ENCODE assay signal across 3 worm cellular contexts in genomic region chrIII:8904044-8904443, ce11.
TF ChIP-seq lines count a peak whose summit lies in the region.

Gene lin-9 (minus strand): TSS chrIII:8904131.

TF ChIP-seq in whole organism, L1 larva, 84 proteins besides CTCF, POLR2A, EP300 and RAD21 (continued from another document and continues in another):
- TF ChIP-seq elt-3 (tag; optimal IDR thresholded peaks at IDR 0.05; lab: Kevin White, UChicago) (peak in 4 of 6 experiments; percentile 61 to 90 (median 74)), lin-14 (GFP tag; optimal IDR thresholded peaks at IDR 0.05; lab: Kevin White, UChicago) (peak; percentile 99), lir-3 (tag; optimal IDR thresholded peaks at IDR 0.05; lab: Kevin White, UChicago; ENCODE audit: poor library complexity) (peak; percentile 80), nhr-20 (tag; optimal IDR thresholded peaks at IDR 0.05; lab: Kevin White, UChicago) (peak; percentile 97), fkh-10 (GFP tag; optimal IDR thresholded peaks at IDR 0.05; lab: Kevin White, UChicago) (peak; percentile 85), pax-3 (tag; optimal IDR thresholded peaks at IDR 0.05; lab: Kevin White, UChicago) (peak; percentile 94), ceh-8 (GFP tag; optimal IDR thresholded peaks at IDR 0.05; lab: Kevin White, UChicago) (peak; percentile 93), nhr-237 (tag; optimal IDR thresholded peaks at IDR 0.05; lab: Kevin White, UChicago) (peak; percentile 72), lin-35 (GFP tag; optimal IDR thresholded peaks at IDR 0.05; lab: Kevin White, UChicago) (peak; percentile 97 to 98), pag-3 (tag; optimal IDR thresholded peaks at IDR 0.05; lab: Kevin White, UChicago; ENCODE audit: borderline replicate concordance, insufficient read depth) (no peak), egl-27 (tag; optimal IDR thresholded peaks at IDR 0.05; lab: Kevin White, UChicago) (peak; percentile 20 to 37), elt-2 (tag; optimal IDR thresholded peaks at IDR 0.05; lab: Kevin White, UChicago) (peak; percentile 86), aha-1 (tag; optimal IDR thresholded peaks at IDR 0.05; lab: Kevin White, UChicago) (peak; percentile 50), zag-1 (tag; optimal IDR thresholded peaks at IDR 0.05; lab: Kevin White, UChicago) (no peak), blmp-1 (tag; optimal IDR thresholded peaks at IDR 0.05; lab: Kevin White, UChicago) (peak; percentile 92), ceh-82 (tag; optimal IDR thresholded peaks at IDR 0.05; lab: Kevin White, UChicago) (peak; percentile 90 to 98 (median 95)), nhr-28 (tag; optimal IDR thresholded peaks at IDR 0.05; lab: Kevin White, UChicago) (no peak), hlh-17 (GFP tag; optimal IDR thresholded peaks at IDR 0.05; lab: Kevin White, UChicago; ENCODE audit: borderline replicate concordance) (no peak), ztf-4 (tag; optimal IDR thresholded peaks at IDR 0.05; lab: Kevin White, UChicago) (peak; percentile 94), lin-39 (tag; optimal IDR thresholded peaks at IDR 0.05; lab: Kevin White, UChicago) (peak; percentile 95), nhr-71 (tag; optimal IDR thresholded peaks at IDR 0.05; lab: Kevin White, UChicago) (peak; percentile 98), hlh-4 (tag; optimal IDR thresholded peaks at IDR 0.05; lab: Kevin White, UChicago) (no peak), snpc-4 (tag; optimal IDR thresholded peaks at IDR 0.05; lab: Kevin White, UChicago) (peak; percentile 79), ceh-88 (GFP tag; IDR thresholded peaks at IDR 0.05; lab: Robert Waterston, UW) (peak; percentile 91), unc-62 (GFP tag; optimal IDR thresholded peaks at IDR 0.05; lab: Kevin White, UChicago) (no peak), ztf-11 (tag; optimal IDR thresholded peaks at IDR 0.05; lab: Kevin White, UChicago) (peak in 1 of 2 experiments; percentile 90), mab-9 (GFP tag; IDR thresholded peaks at IDR 0.05; lab: Robert Waterston, UW) (peak; percentile 93), nhr-76 (tag; optimal IDR thresholded peaks at IDR 0.05; lab: Kevin White, UChicago) (no peak), dsc-1 (tag; optimal IDR thresholded peaks at IDR 0.05; lab: Kevin White, UChicago) (peak; percentile 98), mef-2 (tag; optimal IDR thresholded peaks at IDR 0.05; lab: Kevin White, UChicago) (peak; percentile 43), tbx-2 (tag; optimal IDR thresholded peaks at IDR 0.05; lab: Kevin White, UChicago) (peak; percentile 96), F16B12.6 (tag; optimal IDR thresholded peaks at IDR 0.05; lab: Kevin White, UChicago) (peak; percentile 74), aly-2 (tag; optimal IDR thresholded peaks at IDR 0.05; lab: Kevin White, UChicago) (peak; percentile 90), fkh-8 (tag; optimal IDR thresholded peaks at IDR 0.05; lab: Kevin White, UChicago) (peak; percentile 96), lin-13 (GFP tag; optimal IDR thresholded peaks at IDR 0.05; lab: Kevin White, UChicago) (peak; percentile 98), zip-4 (GFP tag; optimal IDR thresholded peaks at IDR 0.05; lab: Kevin White, UChicago) (peak; percentile 93), unc-30 (tag; optimal IDR thresholded peaks at IDR 0.05; lab: Kevin White, UChicago) (no peak), nhr-11 (tag; optimal IDR thresholded peaks at IDR 0.05; lab: Kevin White, UChicago) (peak; percentile 88), fkh-4 (tag; optimal IDR thresholded peaks at IDR 0.05; lab: Kevin White, UChicago; ENCODE audit: borderline replicate concordance) (peak; percentile 80), efl-3 (GFP tag; optimal IDR thresholded peaks at IDR 0.05; lab: Kevin White, UChicago) (peak; percentile 81), irx-1 (tag; optimal IDR thresholded peaks at IDR 0.05; lab: Kevin White, UChicago) (peak; percentile 97), C16A3.4 (tag; optimal IDR thresholded peaks at IDR 0.05; lab: Kevin White, UChicago) (peak; percentile 94), vab-15 (tag; optimal IDR thresholded peaks at IDR 0.05; lab: Kevin White, UChicago) (peak; percentile 62)

TF ChIP-seq in whole organism, L3 larva, 47 proteins besides CTCF, POLR2A, EP300 and RAD21 (continued from another document):
- peak; percentile 94 for TF ChIP-seq egl-5 (tag; optimal IDR thresholded peaks at IDR 0.05; lab: Kevin White, UChicago)
- TF ChIP-seq aly-2 (tag; optimal IDR thresholded peaks at IDR 0.05; lab: Kevin White, UChicago) = peak; percentile 60
- TF ChIP-seq eor-1 (tag; optimal IDR thresholded peaks at IDR 0.05; lab: Kevin White, UChicago) = no peak
- peak; percentile 96 for TF ChIP-seq nhr-25 (tag; optimal IDR thresholded peaks at IDR 0.05; lab: Kevin White, UChicago)
- TF ChIP-seq skn-1 (tag; optimal IDR thresholded peaks at IDR 0.05; lab: Kevin White, UChicago) = peak; percentile 72
- peak; percentile 91 for TF ChIP-seq fkh-2 (tag; optimal IDR thresholded peaks at IDR 0.05; lab: Kevin White, UChicago)
- peak; percentile 97 for TF ChIP-seq nhr-23 (tag; optimal IDR thresholded peaks at IDR 0.05; lab: Kevin White, UChicago)
- TF ChIP-seq R02D3.7 (tag; optimal IDR thresholded peaks at IDR 0.05; lab: Kevin White, UChicago) = peak; percentile 86
- peak; percentile 30 for TF ChIP-seq fos-1 (tag; optimal IDR thresholded peaks at IDR 0.05; lab: Kevin White, UChicago)
- peak; percentile 99 for TF ChIP-seq lin-15B (tag; optimal IDR thresholded peaks at IDR 0.05; lab: Kevin White, UChicago)
- TF ChIP-seq hmg-11 (tag; optimal IDR thresholded peaks at IDR 0.05; lab: Kevin White, UChicago) = peak; percentile 96
- TF ChIP-seq tbx-2 (tag; optimal IDR thresholded peaks at IDR 0.05; lab: Kevin White, UChicago) = peak; percentile 94
- TF ChIP-seq ceh-9 (tag; optimal IDR thresholded peaks at IDR 0.05; lab: Kevin White, UChicago) = no peak
- peak; percentile 100 for TF ChIP-seq nfya-1 (tag; optimal IDR thresholded peaks at IDR 0.05; lab: Kevin White, UChicago; ENCODE audit: insufficient read depth)
- no peak for TF ChIP-seq mml-1 (tag; optimal IDR thresholded peaks at IDR 0.05; lab: Kevin White, UChicago)
- no peak for TF ChIP-seq ztf-11 (tag; optimal IDR thresholded peaks at IDR 0.05; lab: Kevin White, UChicago)
- peak; percentile 78 for TF ChIP-seq elt-2 (tag; optimal IDR thresholded peaks at IDR 0.05; lab: Kevin White, UChicago)
- TF ChIP-seq ceh-82 (tag; optimal IDR thresholded peaks at IDR 0.05; lab: Kevin White, UChicago) = peak; percentile 71
- TF ChIP-seq unc-39 (tag; optimal IDR thresholded peaks at IDR 0.05; lab: Kevin White, UChicago) = no peak
- TF ChIP-seq nhr-237 (tag; optimal IDR thresholded peaks at IDR 0.05; lab: Kevin White, UChicago) = no peak
- TF ChIP-seq nhr-67 (tag; optimal IDR thresholded peaks at IDR 0.05; lab: Kevin White, UChicago) = no peak
- TF ChIP-seq lin-39 (tag; optimal IDR thresholded peaks at IDR 0.05; lab: Kevin White, UChicago) = peak; percentile 98
- peak; percentile 92 for TF ChIP-seq nhr-43 (tag; optimal IDR thresholded peaks at IDR 0.05; lab: Kevin White, UChicago; ENCODE audit: poor library complexity, severe bottlenecking)
- no peak for TF ChIP-seq nhr-12 (tag; optimal IDR thresholded peaks at IDR 0.05; lab: Kevin White, UChicago)
- TF ChIP-seq mdl-1 (tag; optimal IDR thresholded peaks at IDR 0.05; lab: Kevin White, UChicago) = peak; percentile 59
- no peak for TF ChIP-seq ceh-16 (tag; optimal IDR thresholded peaks at IDR 0.05; lab: Kevin White, UChicago)
- no peak for TF ChIP-seq nhr-76 (tag; optimal IDR thresholded peaks at IDR 0.05; lab: Kevin White, UChicago)
- peak; percentile 98 for TF ChIP-seq lsy-12 (tag; optimal IDR thresholded peaks at IDR 0.05; lab: Kevin White, UChicago)

TF ChIP-seq in whole organism, young adult, 124 proteins besides CTCF, POLR2A, EP300 and RAD21 (continued from another document and continues in another):
- 0 out of 2 replicates have a peak, but pooled peaks have one; percentile 40 for TF ChIP-seq ztf-6 (GFP tag; IDR thresholded peaks at IDR 0.05; lab: Robert Waterston, UW)
- TF ChIP-seq ztf-3 (GFP tag; optimal IDR thresholded peaks at IDR 0.05; lab: Kevin White, UChicago) = peak; percentile 70
- peak; percentile 96 for TF ChIP-seq rcor-1 (GFP tag; IDR thresholded peaks at IDR 0.05; lab: Robert Waterston, UW)
- TF ChIP-seq ama-1 (optimal IDR thresholded peaks at IDR 0.05; lab: Kevin White, UChicago) = no peak
- TF ChIP-seq ama-1 (GFP tag; optimal IDR thresholded peaks at IDR 0.05; lab: Kevin White, UChicago) = no peak
- peak; percentile 95 for TF ChIP-seq attf-5 (GFP tag; optimal IDR thresholded peaks at IDR 0.05; lab: Kevin White, UChicago)
- 0 out of 2 replicates have a peak, but pooled peaks have one; percentile 28 for TF ChIP-seq cebp-2 (GFP tag; IDR thresholded peaks at IDR 0.05; lab: Robert Waterston, UW)
- peak; percentile 98 for TF ChIP-seq madf-8 (GFP tag; conservative IDR thresholded peaks at IDR 0.05; lab: Robert Waterston, UW)
- no peak for TF ChIP-seq nhr-120 (GFP tag; IDR thresholded peaks at IDR 0.05; lab: Robert Waterston, UW)
- peak; percentile 59 for TF ChIP-seq him-1 (tag; optimal IDR thresholded peaks at IDR 0.05; lab: Kevin White, UChicago)
- no peak for TF ChIP-seq F55B11.4 (tag; optimal IDR thresholded peaks at IDR 0.05; lab: Kevin White, UChicago; ENCODE audit: borderline replicate concordance, insufficient read depth)
- peak; percentile 76 for TF ChIP-seq nhr-80 (tag; optimal IDR thresholded peaks at IDR 0.05; lab: Kevin White, UChicago)
- no peak for TF ChIP-seq sptf-2 (GFP tag; optimal IDR thresholded peaks at IDR 0.05; lab: Kevin White, UChicago)
- 0 out of 2 replicates have a peak, but pooled peaks have one; percentile 65 for TF ChIP-seq let-526 (GFP tag; IDR thresholded peaks at IDR 0.05; lab: Robert Waterston, UW)
- peak; percentile 98 for TF ChIP-seq zfh-2 (GFP tag; conservative IDR thresholded peaks at IDR 0.05; lab: Robert Waterston, UW)
- TF ChIP-seq tbx-9 (tag; optimal IDR thresholded peaks at IDR 0.05; lab: Kevin White, UChicago; ENCODE audit: borderline replicate concordance) = no peak
- TF ChIP-seq ccch-3 (GFP tag; optimal IDR thresholded peaks at IDR 0.05; lab: Kevin White, UChicago) = no peak
- TF ChIP-seq rec-8 (tag; optimal IDR thresholded peaks at IDR 0.05; lab: Kevin White, UChicago) = no peak
- TF ChIP-seq F33H1.4 (GFP tag; IDR thresholded peaks at IDR 0.05; lab: Robert Waterston, UW) = peak; percentile 100
- peak; percentile 53 for TF ChIP-seq ztf-22 (GFP tag; optimal IDR thresholded peaks at IDR 0.05; lab: Kevin White, UChicago)
- TF ChIP-seq athp-1 (tag; optimal IDR thresholded peaks at IDR 0.05; lab: Kevin White, UChicago) = peak; percentile 97
- no peak for TF ChIP-seq lsy-27 (tag; optimal IDR thresholded peaks at IDR 0.05; lab: Kevin White, UChicago; ENCODE audit: borderline replicate concordance, insufficient read depth)
- no peak for TF ChIP-seq nhr-27 (tag; optimal IDR thresholded peaks at IDR 0.05; lab: Kevin White, UChicago)
- TF ChIP-seq Y53F4B.3 (GFP tag; IDR thresholded peaks at IDR 0.05; lab: Robert Waterston, UW) = no peak
- TF ChIP-seq gei-17 (GFP tag; optimal IDR thresholded peaks at IDR 0.05; lab: Kevin White, UChicago) = peak; percentile 86
- peak; percentile 82 for TF ChIP-seq Y79H2A.3 (GFP tag; conservative IDR thresholded peaks at IDR 0.05; lab: Robert Waterston, UW)
- TF ChIP-seq lir-1 (GFP tag; conservative IDR thresholded peaks at IDR 0.05; lab: Robert Waterston, UW) = peak; percentile 78
- TF ChIP-seq ceh-27 (GFP tag; optimal IDR thresholded peaks at IDR 0.05; lab: Kevin White, UChicago) = peak; percentile 96
- TF ChIP-seq ets-4 (GFP tag; optimal IDR thresholded peaks at IDR 0.05; lab: Kevin White, UChicago) = peak; percentile 39
- TF ChIP-seq ztf-18 (tag; optimal IDR thresholded peaks at IDR 0.05; lab: Kevin White, UChicago) = peak; percentile 87
- TF ChIP-seq ztf-28 (GFP tag; IDR thresholded peaks at IDR 0.05; lab: Robert Waterston, UW) = peak; percentile 74; the same call in 1 of the 2 replicates
- peak; percentile 86 for TF ChIP-seq K12H6.12 (tag; optimal IDR thresholded peaks at IDR 0.05; lab: Kevin White, UChicago)
- peak; percentile 10 for TF ChIP-seq B0261.1 (tag; optimal IDR thresholded peaks at IDR 0.05; lab: Kevin White, UChicago)
- TF ChIP-seq nhr-179 (tag; optimal IDR thresholded peaks at IDR 0.05; lab: Kevin White, UChicago) = no peak
- TF ChIP-seq bed-2 (GFP tag; IDR thresholded peaks at IDR 0.05; lab: Robert Waterston, UW) = peak; percentile 91
- peak; percentile 86 for TF ChIP-seq hmg-1.2 (GFP tag; IDR thresholded peaks at IDR 0.05; lab: Robert Waterston, UW)
- 0 out of 2 replicates have a peak, but pooled peaks have one; percentile 89 for TF ChIP-seq nfya-2 (GFP tag; IDR thresholded peaks at IDR 0.05; lab: Robert Waterston, UW)
- no peak for TF ChIP-seq sdz-38 (tag; optimal IDR thresholded peaks at IDR 0.05; lab: Kevin White, UChicago)
- TF ChIP-seq nhr-90 (tag; optimal IDR thresholded peaks at IDR 0.05; lab: Kevin White, UChicago) = peak; percentile 33
- TF ChIP-seq hmg-20 (GFP tag; IDR thresholded peaks at IDR 0.05; lab: Robert Waterston, UW) = peak; percentile 91
- TF ChIP-seq repo-1 (tag; optimal IDR thresholded peaks at IDR 0.05; lab: Kevin White, UChicago) = peak; percentile 97
- TF ChIP-seq madf-10 (tag; optimal IDR thresholded peaks at IDR 0.05; lab: Kevin White, UChicago) = peak; percentile 86
- no peak for TF ChIP-seq hlh-12 (tag; optimal IDR thresholded peaks at IDR 0.05; lab: Kevin White, UChicago)
- TF ChIP-seq D2030.7 (GFP tag; IDR thresholded peaks at IDR 0.05; lab: Robert Waterston, UW) = peak; percentile 95
- no peak for TF ChIP-seq F57A8.1 (GFP tag; optimal IDR thresholded peaks at IDR 0.05; lab: Kevin White, UChicago)
- TF ChIP-seq T26A5.8 (tag; optimal IDR thresholded peaks at IDR 0.05; lab: Kevin White, UChicago) = no peak
- no peak for TF ChIP-seq lag-1 (GFP tag; IDR thresholded peaks at IDR 0.05; lab: Robert Waterston, UW)
- peak; percentile 75 for TF ChIP-seq tbp1 (GFP tag; optimal IDR thresholded peaks at IDR 0.05; lab: Kevin White, UChicago)
- TF ChIP-seq ceh-100 (GFP tag; IDR thresholded peaks at IDR 0.05; lab: Robert Waterston, UW) = peak; percentile 79
- peak; percentile 96 for TF ChIP-seq ekl-4 (GFP tag; IDR thresholded peaks at IDR 0.05; lab: Robert Waterston, UW)
- no peak for TF ChIP-seq F52B5.7 (tag; optimal IDR thresholded peaks at IDR 0.05; lab: Kevin White, UChicago)
- TF ChIP-seq lin-26 (GFP tag; IDR thresholded peaks at IDR 0.05; lab: Robert Waterston, UW) = peak; percentile 15; the same call in 1 of the 2 replicates
- peak; percentile 85 to 96 (median 86) for TF ChIP-seq lin-35 (GFP tag; optimal IDR thresholded peaks at IDR 0.05; lab: Kevin White, UChicago)
- TF ChIP-seq sea-2 (GFP tag; IDR thresholded peaks at IDR 0.05; lab: Robert Waterston, UW) = no peak
- peak; percentile 77; the same call in 1 of the 2 replicates for TF ChIP-seq egl-18 (GFP tag; IDR thresholded peaks at IDR 0.05; lab: Robert Waterston, UW)
- TF ChIP-seq nfya-1 (tag; optimal IDR thresholded peaks at IDR 0.05; lab: Kevin White, UChicago; ENCODE audit: borderline replicate concordance, insufficient read depth) = no peak
- no peak for TF ChIP-seq mes-4 (tag; optimal IDR thresholded peaks at IDR 0.05; lab: Kevin White, UChicago)
- peak; percentile 90 for TF ChIP-seq snpc-3.4 (tag; optimal IDR thresholded peaks at IDR 0.05; lab: Kevin White, UChicago)
- TF ChIP-seq bed-1 (GFP tag; IDR thresholded peaks at IDR 0.05; lab: Robert Waterston, UW) = no peak
- 0 out of 2 replicates have a peak, but pooled peaks have one; percentile 14 for TF ChIP-seq ceh-40 (GFP tag; IDR thresholded peaks at IDR 0.05; lab: Robert Waterston, UW)
- TF ChIP-seq hsf-1 (GFP tag; IDR thresholded peaks at IDR 0.05; lab: Robert Waterston, UW) = peak; percentile 93
- TF ChIP-seq fkh-3 (tag; optimal IDR thresholded peaks at IDR 0.05; lab: Kevin White, UChicago) = no peak
- TF ChIP-seq dox-1 (GFP tag; IDR thresholded peaks at IDR 0.05; lab: Robert Waterston, UW) = peak; percentile 99
- TF ChIP-seq akir-1 (GFP tag; optimal IDR thresholded peaks at IDR 0.05; lab: Kevin White, UChicago) = no peak
- TF ChIP-seq unc-130 (GFP tag; optimal IDR thresholded peaks at IDR 0.05; lab: Kevin White, UChicago) = peak; percentile 93
- TF ChIP-seq hlh-26 (GFP tag; conservative IDR thresholded peaks at IDR 0.05; lab: Robert Waterston, UW) = no peak
- no peak for TF ChIP-seq ceh-58 (GFP tag; IDR thresholded peaks at IDR 0.05; lab: Robert Waterston, UW)
- peak; percentile 54 for TF ChIP-seq snpc-1.3 (tag; optimal IDR thresholded peaks at IDR 0.05; lab: Kevin White, UChicago; ENCODE audit: insufficient read depth)
